Fruit fly (Drosophila melanogaster): ENCODE data around the gene CG17141.

DNA sequence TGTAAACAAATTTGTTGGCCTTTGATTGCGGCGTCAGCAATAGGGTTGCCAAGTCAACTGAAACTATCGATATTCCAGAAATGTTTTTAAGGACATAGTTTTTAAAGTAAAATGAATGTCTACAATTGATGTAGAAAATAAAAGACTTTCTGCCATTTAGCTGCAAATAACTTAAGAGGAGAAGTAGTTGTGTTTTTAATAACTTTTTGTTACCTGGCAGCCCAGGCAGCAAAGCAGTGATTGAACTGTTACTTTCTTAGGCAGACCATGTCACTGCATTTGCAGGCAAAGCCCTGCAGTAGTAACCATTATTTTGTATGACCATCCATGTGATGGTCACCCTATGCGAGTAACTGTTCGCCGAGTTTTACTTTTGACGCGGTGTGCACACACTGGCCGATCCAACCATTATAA is 3.1 kb upstream of the CG17141 start, which contains the start of the genes rumi, CG7029 and Usp12-46:
- TF ChIP-seq CG13424 (tag; optimal IDR thresholded peaks at IDR 0.05), result peak; percentile 90
- peak; percentile 65 for TF ChIP-seq CG30020 (tag; optimal IDR thresholded peaks at IDR 0.05)
- TF ChIP-seq CG1647 (GFP tag; optimal IDR thresholded peaks at IDR 0.05), result peak; percentile 90
- no peak for TF ChIP-seq CG12769 (tag; optimal IDR thresholded peaks at IDR 0.05)
